Fruit fly (Drosophila melanogaster) whole organism, embryonic: ENCODE measurements around the gene CG11409.

Experiments
- BEAF-32 ChIP-seq: fragments of 200-800 bp; sonication (Bioruptor generic); optimal IDR thresholded peaks from 3 replicates; lab custom pipeline; 2017; ENCODE audit warnings: missing biosample characterization, missing genetic modification characterization, mild to moderate bottlenecking, moderate library complexity, missing genetic modification reagents
- CG1024 ChIP-seq: fragments of 200-800 bp; sonication (Bioruptor generic); IDR thresholded peaks from 2 replicates; pipeline ENCODE4 v1.3.6; 2022; ENCODE audit warnings: missing biosample characterization, missing genetic modification characterization
- CG12769 ChIP-seq: fragments of 200-800 bp; sonication (Bioruptor generic); optimal IDR thresholded peaks from 2 replicates; lab custom pipeline; 2019; ENCODE audit warnings: missing biosample characterization, mild to moderate bottlenecking, missing genetic modification characterization, moderate library complexity
- CG13287 ChIP-seq: fragments of 200-800 bp; sonication (Bioruptor generic); IDR thresholded peaks from 2 replicates; pipeline ENCODE4 v1.3.6; 2022; ENCODE audit warnings: missing biosample characterization, missing genetic modification characterization; ENCODE audit not compliant: partially characterized antibody
- CG1832 ChIP-seq: fragments of 200-800 bp; sonication (Bioruptor generic); optimal IDR thresholded peaks from 2 replicates; lab custom pipeline; 2017; ENCODE audit warnings: missing biosample characterization, mild to moderate bottlenecking, missing genetic modification characterization, inconsistent platforms
- CG18764 ChIP-seq: fragments of 200-800 bp; sonication (Bioruptor generic); optimal IDR thresholded peaks from 3 replicates; lab custom pipeline; 2016; ENCODE audit warnings: missing biosample characterization, missing genetic modification characterization
- CG2116 ChIP-seq: fragments of 200-800 bp; sonication (Bioruptor generic); optimal IDR thresholded peaks from 3 replicates; lab custom pipeline; 2018; ENCODE audit warnings: missing biosample characterization, mild to moderate bottlenecking, missing genetic modification characterization
- CG2678 ChIP-seq: fragments of 200-800 bp; sonication (Bioruptor generic); optimal IDR thresholded peaks from 3 replicates; lab custom pipeline; 2019; ENCODE audit warnings: missing biosample characterization, mild to moderate bottlenecking, missing genetic modification characterization, moderate library complexity
- CG2889 ChIP-seq: fragments of 200-800 bp; sonication (Bioruptor generic); IDR thresholded peaks from 3 replicates; pipeline ENCODE4 v1.3.6; 2022; ENCODE audit warnings: missing biosample characterization, missing genetic modification characterization
- CG30403 ChIP-seq: fragments of 200-800 bp; sonication (Bioruptor generic); optimal IDR thresholded peaks from 3 replicates; lab custom pipeline; 2016; ENCODE audit warnings: missing biosample characterization, missing genetic modification characterization
- CG3847 ChIP-seq: fragments of 200-800 bp; sonication (Bioruptor generic); IDR thresholded peaks from 2 replicates; pipeline ENCODE4 v1.3.6; 2022; ENCODE audit warnings: missing biosample characterization, missing genetic modification characterization
- CG4617 ChIP-seq: fragments of 200-800 bp; sonication (Bioruptor generic); optimal IDR thresholded peaks from 3 replicates; lab custom pipeline; 2016; ENCODE audit warnings: missing biosample characterization, missing genetic modification characterization, borderline replicate concordance
- CG6791 ChIP-seq: fragments of 200-800 bp; sonication (Bioruptor generic); IDR thresholded peaks from 3 replicates; pipeline ENCODE4 v1.3.6; 2022; ENCODE audit warnings: missing biosample characterization, missing genetic modification characterization; ENCODE audit not compliant: partially characterized antibody
- CG8388 ChIP-seq: fragments of 200-800 bp; sonication (Bioruptor generic); optimal IDR thresholded peaks from 2 replicates; lab custom pipeline; 2019; ENCODE audit warnings: missing biosample characterization, mild to moderate bottlenecking, missing genetic modification characterization, moderate library complexity
- CG9437 ChIP-seq: fragments of 200-800 bp; sonication (Bioruptor generic); optimal IDR thresholded peaks from 2 replicates; lab custom pipeline; 2018; ENCODE audit warnings: missing biosample characterization, mild to moderate bottlenecking, missing genetic modification characterization
- CG9797 ChIP-seq: fragments of 200-800 bp; sonication (Bioruptor generic); optimal IDR thresholded peaks from 3 replicates; lab custom pipeline; 2018; ENCODE audit warnings: missing biosample characterization, mild to moderate bottlenecking, missing genetic modification characterization
- Dll ChIP-seq: fragments of 200-800 bp; sonication (Bioruptor generic); IDR thresholded peaks from 4 replicates; pipeline ENCODE4 v1.3.6; 2022; ENCODE audit warnings: missing biosample characterization, missing genetic modification characterization; ENCODE audit not compliant: partially characterized antibody
- Dref ChIP-seq: fragments of 200-800 bp; sonication (Bioruptor generic); IDR thresholded peaks from 2 replicates; pipeline ENCODE4 v1.3.6; 2022; ENCODE audit warnings: missing biosample characterization, missing genetic modification characterization
- Drgx ChIP-seq: fragments of 200-800 bp; sonication (Bioruptor generic); IDR thresholded peaks from 2 replicates; pipeline ENCODE4 v1.3.6; 2022; ENCODE audit warnings: missing biosample characterization, missing genetic modification characterization
- E2f2 ChIP-seq: fragments of 200-800 bp; sonication (Bioruptor generic); IDR thresholded peaks from 2 replicates; pipeline ENCODE4 v1.3.6; 2022; ENCODE audit warnings: missing biosample characterization, missing genetic modification characterization
- Hr51 ChIP-seq, 2 experiments: fragments of 200-800 bp; sonication (Bioruptor generic); optimal IDR thresholded peaks; 2 replicates in 1 of 2; 3 replicates in 1 of 2; lab custom pipeline; 2016 to 2018; ENCODE audit warnings: missing biosample characterization in 2 of 2, missing genetic modification characterization in 2 of 2, mild to moderate bottlenecking in 1 of 2, moderate library complexity in 1 of 2
- MESR4 ChIP-seq: fragments of 200-800 bp; sonication (Bioruptor generic); optimal IDR thresholded peaks from 2 replicates; lab custom pipeline; 2018; ENCODE audit warnings: missing biosample characterization, mild to moderate bottlenecking, missing genetic modification characterization, moderate library complexity
- Myb ChIP-seq: fragments of 200-800 bp; sonication (Bioruptor generic); optimal IDR thresholded peaks from 2 replicates; lab custom pipeline; 2016; ENCODE audit warnings: missing biosample characterization, missing genetic modification characterization
- NFAT ChIP-seq: fragments of 200-800 bp; sonication (Bioruptor generic); IDR thresholded peaks from 2 replicates; pipeline ENCODE4 v1.3.6; 2022; ENCODE audit warnings: missing biosample characterization, missing genetic modification characterization
- Nf-YB ChIP-seq: fragments of 200-800 bp; sonication (Bioruptor generic); optimal IDR thresholded peaks from 3 replicates; lab custom pipeline; 2019; ENCODE audit warnings: missing biosample characterization, mild to moderate bottlenecking, missing genetic modification characterization, moderate library complexity
- Scr ChIP-seq: fragments of 200-800 bp; sonication (Bioruptor generic); IDR thresholded peaks from 2 replicates; pipeline ENCODE4 v1.3.6; 2022; ENCODE audit warnings: missing biosample characterization, missing genetic modification characterization; ENCODE audit not compliant: partially characterized antibody
- Sry-δ ChIP-seq: fragments of 200-800 bp; sonication (Bioruptor generic); optimal IDR thresholded peaks from 2 replicates; lab custom pipeline; 2016; ENCODE audit warnings: missing biosample characterization, missing genetic modification characterization
- Trl ChIP-seq, 3 experiments: fragments of >200 bp in 2 of 3; fragments of 200-800 bp in 1 of 3; sonication (Bioruptor generic) in 1 of 3; optimal IDR thresholded peaks; 2 replicates in 1 of 3; 3 replicates in 2 of 3; lab custom pipeline; 2016 to 2017; ENCODE audit warnings: missing biosample characterization in 1 of 3, missing genetic modification characterization in 1 of 3
- YL-1 ChIP-seq: fragments of 200-800 bp; sonication (Bioruptor generic); optimal IDR thresholded peaks from 3 replicates; lab custom pipeline; 2017; ENCODE audit warnings: missing biosample characterization, mild to moderate bottlenecking, missing genetic modification characterization
- amos ChIP-seq: fragments of 200-800 bp; sonication (Bioruptor generic); IDR thresholded peaks from 2 replicates; pipeline ENCODE4 v1.3.6; 2022; ENCODE audit warnings: missing biosample characterization, missing genetic modification characterization; ENCODE audit not compliant: partially characterized antibody
- bbx ChIP-seq: fragments of 200-800 bp; sonication (Bioruptor generic); IDR thresholded peaks from 2 replicates; pipeline ENCODE4 v1.3.6; 2022; ENCODE audit warnings: missing biosample characterization, missing genetic modification characterization; ENCODE audit not compliant: partially characterized antibody
- crol ChIP-seq: fragments of 200-800 bp; sonication (Bioruptor generic); IDR thresholded peaks from 2 replicates; pipeline ENCODE4 v1.3.6; 2022; ENCODE audit warnings: missing biosample characterization, missing genetic modification characterization
- crp ChIP-seq, 2 experiments: fragments of 200-800 bp; sonication (Bioruptor generic); optimal IDR thresholded peaks; 2 replicates in 1 of 2; 3 replicates in 1 of 2; lab custom pipeline; 2017; ENCODE audit warnings: missing biosample characterization in 2 of 2, missing genetic modification characterization in 2 of 2, mild to moderate bottlenecking in 1 of 2, moderate library complexity in 1 of 2
- gfzf ChIP-seq: fragments of 200-800 bp; sonication (Bioruptor generic); optimal IDR thresholded peaks from 2 replicates; lab custom pipeline; 2016; ENCODE audit warnings: missing biosample characterization, mild to moderate bottlenecking, missing genetic modification characterization, moderate library complexity
- mld ChIP-seq: fragments of 200-800 bp; sonication (Bioruptor generic); IDR thresholded peaks from 3 replicates; pipeline ENCODE4 v1.3.6; 2022; ENCODE audit warnings: missing biosample characterization, missing genetic modification characterization; ENCODE audit not compliant: partially characterized antibody
- nom ChIP-seq: fragments of 200-800 bp; sonication (Bioruptor generic); optimal IDR thresholded peaks from 2 replicates; lab custom pipeline; 2017; ENCODE audit warnings: missing biosample characterization, missing genetic modification characterization, mild to moderate bottlenecking, moderate library complexity, missing genetic modification reagents
- onecut ChIP-seq: fragments of 200-800 bp; sonication (Bioruptor generic); IDR thresholded peaks from 2 replicates; pipeline ENCODE4 v1.3.6; 2022; ENCODE audit warnings: missing biosample characterization, missing genetic modification characterization
- tio ChIP-seq: fragments of 200-800 bp; sonication (Bioruptor generic); optimal IDR thresholded peaks from 2 replicates; lab custom pipeline; 2017; ENCODE audit warnings: missing biosample characterization, missing genetic modification characterization, inconsistent platforms
- trem ChIP-seq: fragments of 200-800 bp; optimal IDR thresholded peaks from 3 replicates; lab custom pipeline; 2019; ENCODE audit warnings: missing biosample characterization, mild to moderate bottlenecking, missing genetic modification characterization, moderate library complexity

The CG11409 gene

DNA sequence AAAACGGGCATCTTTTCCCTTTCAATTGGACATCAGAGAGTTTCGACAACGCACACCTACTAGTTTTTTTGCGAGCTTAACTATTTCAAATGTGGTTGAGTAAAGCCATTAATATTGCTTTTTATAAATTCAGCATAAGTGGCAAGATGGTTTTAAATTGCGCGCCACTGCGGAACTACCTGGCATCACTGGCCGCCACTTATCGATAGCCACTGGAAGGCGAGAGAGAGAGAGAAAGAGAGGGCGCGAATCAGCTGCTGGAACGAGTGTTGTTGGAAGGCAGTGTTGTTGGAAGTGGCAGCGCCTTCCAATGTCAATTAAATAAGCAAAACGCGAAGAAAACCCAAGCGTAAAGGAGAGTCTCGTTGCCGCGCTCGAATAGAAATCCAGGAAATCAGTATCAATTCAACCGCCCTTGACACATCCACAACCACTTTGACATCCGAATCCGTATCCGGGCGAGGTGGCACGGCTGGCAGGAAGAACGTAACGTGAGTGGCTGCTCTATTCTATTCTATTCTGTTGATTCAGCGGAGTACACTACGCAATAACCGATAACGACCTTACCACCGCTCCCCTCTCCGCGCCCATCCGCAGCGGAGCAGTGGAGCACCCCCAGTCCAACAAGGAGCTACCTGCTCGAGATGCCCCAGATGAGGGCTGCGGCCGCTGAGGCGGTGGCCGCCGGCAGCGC is 34.0 kb upstream of the CG11409 start, which contains the start of gene AMPKalpha (continued):
- TF ChIP-seq gfzf (GFP tag; lab: Kevin White, UChicago) (peak; percentile 16), amos (GFP tag; lab: Robert Waterston, UW) (peak; percentile 43; the same call in 1 of the 2 replicates), CG30403 (GFP tag; lab: Kevin White, UChicago) (no peak), CG18764 (GFP tag; lab: Kevin White, UChicago) (no peak), onecut (GFP tag; lab: Robert Waterston, UW) (0 out of 2 replicates have a peak, but pooled peaks have one; percentile 21), CG9797 (GFP tag; lab: Kevin White, UChicago) (peak; percentile 0), crp (GFP tag; optimal IDR thresholded peaks at IDR 0.05; lab: Kevin White, UChicago) (peak; percentile 41 to 87), CG3847 (GFP tag; lab: Robert Waterston, UW) (no peak), nom (GFP tag; lab: Kevin White, UChicago) (no peak), mld (GFP tag; lab: Robert Waterston, UW) (0 out of 3 replicates have a peak, but pooled peaks have one; percentile 30), Sry-δ (GFP tag; lab: Kevin White, UChicago) (peak; percentile 52), crol (GFP tag; lab: Robert Waterston, UW) (peak; percentile 71), CG6791 (GFP tag; lab: Robert Waterston, UW) (peak; percentile 43; the same call in 1 of the 3 replicates), CG13287 (peak; percentile 55), trem (tag; lab: Kevin White, UChicago) (peak; percentile 64), NFAT (GFP tag; lab: Robert Waterston, UW) (no peak), Hr51 (GFP tag; optimal IDR thresholded peaks at IDR 0.05; lab: Kevin White, UChicago) (no peak), Scr (peak; percentile 27; the same call in 1 of the 2 replicates), bbx (GFP tag; lab: Robert Waterston, UW) (peak; percentile 62), E2f2 (peak; percentile 97), YL-1 (GFP tag; lab: Kevin White, UChicago) (peak; percentile 15), CG1832 (GFP tag; lab: Kevin White, UChicago) (peak; percentile 81), tio (GFP tag; lab: Kevin White, UChicago) (no peak), MESR4 (GFP tag; lab: Kevin White, UChicago) (peak; percentile 89), Drgx (GFP tag; lab: Robert Waterston, UW) (no peak), Nf-YB (GFP tag; lab: Kevin White, UChicago) (no peak), CG12769 (tag; lab: Kevin White, UChicago) (no peak), Dref (GFP tag; lab: Robert Waterston, UW) (peak; percentile 81), CG4617 (GFP tag; lab: Kevin White, UChicago) (peak; percentile 17), CG2889 (GFP tag; lab: Robert Waterston, UW) (no peak), CG2678 (tag; lab: Kevin White, UChicago) (no peak), Dll (GFP tag; lab: Robert Waterston, UW) (peak; percentile 38; the same call in 1 of the 4 replicates), CG8388 (GFP tag; lab: Kevin White, UChicago) (peak; percentile 48), CG2116 (peak; percentile 28), CG9437 (GFP tag; lab: Kevin White, UChicago) (peak; percentile 56), Trl (optimal IDR thresholded peaks at IDR 0.05; lab: Kevin White, UChicago) (peak; percentile 37 to 53), Trl (GFP tag; optimal IDR thresholded peaks at IDR 0.05; lab: Kevin White, UChicago) (no peak), Myb (GFP tag; lab: Kevin White, UChicago) (peak; percentile 35), CG1024 (GFP tag; lab: Robert Waterston, UW) (no peak), BEAF-32 (GFP tag; lab: Kevin White, UChicago) (peak; percentile 58)
